Worm (Caenorhabditis elegans) whole organism, mixed stage, embryonic: ENCODE results near the gene C45B2.2.

Source experiments
- M03D4.4 ChIP-seq: sonication (generic microtip); optimal IDR thresholded peaks from 2 replicates; lab custom pipeline; 2017; ENCODE audit warnings: mild to moderate bottlenecking, missing genetic modification characterization, missing compliant biosample characterization
- blmp-1 ChIP-seq: fragments of 150-350 bp; optimal IDR thresholded peaks from 2 replicates; lab custom pipeline; 2014; ENCODE audit warnings: missing biosample characterization, missing genetic modification characterization
- ces-1 ChIP-seq: fragments of 150-350 bp; optimal IDR thresholded peaks from 2 replicates; lab custom pipeline; 2014; ENCODE audit warnings: missing biosample characterization, missing genetic modification reagents, missing genetic modification characterization
- elt-1 ChIP-seq: sonication (generic microtip); optimal IDR thresholded peaks from 2 replicates; lab custom pipeline; 2017; ENCODE audit warnings: missing genetic modification characterization, mild to moderate bottlenecking, missing compliant biosample characterization, antibody characterized with exemption, moderate library complexity, borderline replicate concordance; ENCODE audit not compliant: insufficient read depth
- elt-3 ChIP-seq: fragments of 150-350 bp; optimal IDR thresholded peaks from 2 replicates; lab custom pipeline; 2014; ENCODE audit warnings: missing biosample characterization, missing genetic modification characterization
- lin-13 ChIP-seq: fragments of 150-350 bp; optimal IDR thresholded peaks from 2 replicates; lab custom pipeline; 2014; ENCODE audit warnings: missing biosample characterization, missing genetic modification characterization
- mab-5 ChIP-seq: fragments of 150-350 bp; optimal IDR thresholded peaks from 2 replicates; lab custom pipeline; 2014; ENCODE audit warnings: missing biosample characterization, missing genetic modification characterization
- nhr-12 ChIP-seq: fragments of 150-350 bp; optimal IDR thresholded peaks from 2 replicates; lab custom pipeline; 2014; ENCODE audit warnings: missing biosample characterization, missing genetic modification characterization
- nhr-76 ChIP-seq: sonication (generic microtip); optimal IDR thresholded peaks from 2 replicates; lab custom pipeline; 2017; ENCODE audit warnings: missing biosample characterization, missing genetic modification characterization
- pha-4 ChIP-seq: fragments of 150-350 bp; optimal IDR thresholded peaks from 2 replicates; lab custom pipeline; 2018; ENCODE audit warnings: missing biosample characterization, missing genetic modification reagents, missing genetic modification characterization
- unc-39 ChIP-seq: fragments of 150-350 bp; optimal IDR thresholded peaks from 2 replicates; lab custom pipeline; 2014; ENCODE audit warnings: missing biosample characterization, missing genetic modification characterization
- ztf-11 ChIP-seq: fragments of 150-350 bp; optimal IDR thresholded peaks from 2 replicates; lab custom pipeline; 2014; ENCODE audit warnings: missing biosample characterization, missing genetic modification characterization

DNA sequence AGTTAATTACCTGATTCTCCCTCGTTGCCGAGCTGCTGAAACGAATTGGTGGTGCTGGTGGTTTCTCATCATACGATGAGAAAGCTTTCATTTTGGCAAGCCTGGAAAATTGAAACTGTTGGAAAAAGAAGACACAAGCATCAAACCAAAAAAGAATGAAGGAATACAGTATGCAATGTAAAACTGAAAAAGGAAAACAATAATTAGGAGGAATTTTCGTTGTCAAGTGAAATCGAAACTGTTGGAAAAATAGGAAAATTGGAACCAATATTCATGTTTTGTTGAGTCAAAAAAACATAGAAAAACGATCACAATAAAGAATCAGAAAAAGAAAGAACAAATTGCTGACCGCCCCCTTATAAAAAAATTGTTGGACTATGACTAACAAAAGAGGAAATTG is 36.0 kb upstream of the C45B2.2 start, which contains the start of gene pak-1:
- no peak for TF ChIP-seq unc-39 (tag; lab: Kevin White, UChicago)
- TF ChIP-seq ces-1 (GFP tag; lab: Kevin White, UChicago) = no peak
- no peak for TF ChIP-seq pha-4 (tag; lab: Kevin White, UChicago)
- no peak for TF ChIP-seq M03D4.4 (tag; lab: Kevin White, UChicago)
- TF ChIP-seq nhr-12 (tag; lab: Kevin White, UChicago) = no peak
- TF ChIP-seq elt-1 (tag; lab: Kevin White, UChicago) = no peak
- TF ChIP-seq nhr-76 (tag; lab: Kevin White, UChicago) = no peak
- TF ChIP-seq blmp-1 (tag; lab: Kevin White, UChicago) = no peak
- no peak for TF ChIP-seq ztf-11 (tag; lab: Kevin White, UChicago)
- TF ChIP-seq elt-3 = no peak
- TF ChIP-seq lin-13 (tag; lab: Kevin White, UChicago) = no peak
- no peak for TF ChIP-seq mab-5
